Worm (Caenorhabditis elegans): ENCODE measurements around the gene mca-3.

Gene mca-3

ce11 chrIV:3055320-3055719, 77.6 kb downstream of the mca-3 start:
- TF ChIP-seq F33H1.4 (GFP tag; IDR thresholded peaks at IDR 0.05) (peak; percentile 34; the same call in 1 of the 2 replicates), F22D6.2 (tag; optimal IDR thresholded peaks at IDR 0.05) (no peak), mcd-1 (GFP tag; IDR thresholded peaks at IDR 0.05) (peak; percentile 48; the same call in 1 of the 2 replicates), lag-1 (GFP tag; IDR thresholded peaks at IDR 0.05) (no peak), ztf-3 (GFP tag; optimal IDR thresholded peaks at IDR 0.05) (no peak), hmg-1.2 (GFP tag; IDR thresholded peaks at IDR 0.05) (peak; percentile 83)

- TF ChIP-seq ceh-91 (GFP tag; IDR thresholded peaks at IDR 0.05) = no peak
- TF ChIP-seq akir-1 (GFP tag; optimal IDR thresholded peaks at IDR 0.05) = no peak
- no peak for TF ChIP-seq ama-1 (optimal IDR thresholded peaks at IDR 0.05)
- TF ChIP-seq ama-1 (GFP tag; optimal IDR thresholded peaks at IDR 0.05) = no peak
- TF ChIP-seq lin-40 (tag; optimal IDR thresholded peaks at IDR 0.05) = no peak
- no peak for TF ChIP-seq tlf-1 (GFP tag; optimal IDR thresholded peaks at IDR 0.05)
Measured at ce11 chrIV:3053428-3053827, 79.5 kb downstream of the mca-3 start, which contains the start of gene ivph-3. TSS of gene ivph-3 (plus strand) at chrIV:3053728.
